Worm (Caenorhabditis elegans) whole organism, late embryonic: ENCODE data around the gene ZK697.1.

ENCODE experiments used
- C08G9.2 ChIP-seq: sonication (generic microtip); optimal IDR thresholded peaks from 2 replicates; lab custom pipeline; 2016; ENCODE audit warnings: mild to moderate bottlenecking, missing genetic modification characterization, moderate library complexity, missing compliant biosample characterization
- K09A11.1 ChIP-seq: sonication (generic microtip); optimal IDR thresholded peaks from 2 replicates; lab custom pipeline; 2017; ENCODE audit warnings: antibody characterized with exemption, mild to moderate bottlenecking, missing genetic modification characterization, missing compliant biosample characterization; ENCODE audit not compliant: insufficient read depth
- T23F11.4 ChIP-seq: fragments of 200-800 bp; sonication (Bioruptor generic); optimal IDR thresholded peaks from 2 replicates; lab custom pipeline; 2018; ENCODE audit warnings: mild to moderate bottlenecking, missing genetic modification characterization, missing compliant biosample characterization
- ahr-1 ChIP-seq: sonication (generic microtip); optimal IDR thresholded peaks from 2 replicates; lab custom pipeline; 2016; ENCODE audit warnings: missing genetic modification characterization, missing compliant biosample characterization
- ama-1 ChIP-seq: fragments of 150-350 bp; optimal IDR thresholded peaks from 2 replicates; lab custom pipeline; 2014
- ceh-14 ChIP-seq: sonication (generic microtip); optimal IDR thresholded peaks from 2 replicates; lab custom pipeline; 2016; ENCODE audit warnings: missing genotype, missing genetic modification characterization, missing compliant biosample characterization
- ceh-18 ChIP-seq: sonication (generic microtip); optimal IDR thresholded peaks from 2 replicates; lab custom pipeline; 2016; ENCODE audit warnings: missing genetic modification characterization, missing compliant biosample characterization
- ceh-30 ChIP-seq: fragments of 150-350 bp; optimal IDR thresholded peaks from 2 replicates; lab custom pipeline; 2014; ENCODE audit warnings: missing biosample characterization, missing genetic modification characterization
- ceh-31 ChIP-seq: sonication (generic microtip); optimal IDR thresholded peaks from 2 replicates; lab custom pipeline; 2016; ENCODE audit warnings: missing genetic modification characterization, missing compliant biosample characterization
- ceh-45 ChIP-seq: fragments of 200-800 bp; sonication (Bioruptor generic); IDR thresholded peaks from 2 replicates; pipeline ENCODE4 v1.3.6; 2022; ENCODE audit warnings: missing genetic modification reagents, missing genetic modification characterization, missing compliant biosample characterization
- ceh-48 ChIP-seq: sonication (generic microtip); optimal IDR thresholded peaks from 2 replicates; lab custom pipeline; 2016; ENCODE audit warnings: missing genetic modification characterization, inconsistent platforms, missing compliant biosample characterization
- dve-1 ChIP-seq: sonication (generic microtip); optimal IDR thresholded peaks from 2 replicates; lab custom pipeline; 2017; ENCODE audit warnings: antibody characterized with exemption, mild to moderate bottlenecking, missing genetic modification characterization, missing compliant biosample characterization
- elt-2 ChIP-seq: sonication (generic microtip); optimal IDR thresholded peaks from 2 replicates; lab custom pipeline; 2016; ENCODE audit warnings: missing genetic modification reagents, missing genetic modification characterization, missing compliant biosample characterization
- ets-4 ChIP-seq: sonication (generic microtip); optimal IDR thresholded peaks from 2 replicates; lab custom pipeline; 2016; ENCODE audit warnings: missing genetic modification characterization, missing compliant biosample characterization
- fkh-10 ChIP-seq: fragments of 150-350 bp; optimal IDR thresholded peaks from 2 replicates; lab custom pipeline; 2014; ENCODE audit warnings: missing biosample characterization, missing genetic modification reagents, missing genetic modification characterization
- fkh-6 ChIP-seq: sonication (generic microtip); optimal IDR thresholded peaks from 2 replicates; lab custom pipeline; 2016; ENCODE audit warnings: missing genetic modification characterization, missing compliant biosample characterization
- hlh-13 ChIP-seq: fragments of 200-800 bp; sonication (Bioruptor generic); optimal IDR thresholded peaks from 2 replicates; lab custom pipeline; 2018; ENCODE audit warnings: mild to moderate bottlenecking, missing genetic modification characterization, missing compliant biosample characterization
- hlh-15 ChIP-seq: sonication (generic microtip); optimal IDR thresholded peaks from 2 replicates; lab custom pipeline; 2016; ENCODE audit warnings: missing genetic modification characterization, missing compliant biosample characterization
- hlh-30 ChIP-seq: sonication (generic microtip); optimal IDR thresholded peaks from 2 replicates; lab custom pipeline; 2017; ENCODE audit warnings: antibody characterized with exemption, missing genetic modification characterization, missing compliant biosample characterization; ENCODE audit not compliant: insufficient read depth
- hlh-8 ChIP-seq: sonication (generic microtip); optimal IDR thresholded peaks from 2 replicates; lab custom pipeline; 2016; ENCODE audit warnings: missing genotype, missing genetic modification characterization, missing compliant biosample characterization
- mec-3 ChIP-seq: sonication (generic microtip); optimal IDR thresholded peaks from 2 replicates; lab custom pipeline; 2016; ENCODE audit warnings: borderline replicate concordance, missing genetic modification characterization, missing compliant biosample characterization
- nhr-11 ChIP-seq: fragments of 150-350 bp; optimal IDR thresholded peaks from 2 replicates; lab custom pipeline; 2014; ENCODE audit warnings: missing biosample characterization, missing genetic modification characterization
- npax-4 ChIP-seq: sonication (generic microtip); optimal IDR thresholded peaks from 2 replicates; lab custom pipeline; 2016; ENCODE audit warnings: missing genetic modification characterization, missing compliant biosample characterization
- odd-2 ChIP-seq: sonication (generic microtip); optimal IDR thresholded peaks from 2 replicates; lab custom pipeline; 2017; ENCODE audit warnings: antibody characterized with exemption, mild to moderate bottlenecking, missing genetic modification characterization, missing compliant biosample characterization
- pax-1 ChIP-seq: fragments of 150-350 bp; optimal IDR thresholded peaks from 2 replicates; lab custom pipeline; 2014; ENCODE audit warnings: missing biosample characterization, missing genetic modification characterization
- pha-2 ChIP-seq: sonication (generic microtip); optimal IDR thresholded peaks from 2 replicates; lab custom pipeline; 2017; ENCODE audit warnings: mild to moderate bottlenecking, missing genetic modification characterization, missing compliant biosample characterization
- pha-4 ChIP-seq: fragments of 150-350 bp; optimal IDR thresholded peaks from 2 replicates; lab custom pipeline; 2018; ENCODE audit warnings: missing biosample characterization, missing genetic modification reagents, missing genetic modification characterization
- ref-2 ChIP-seq: sonication (generic microtip); optimal IDR thresholded peaks from 2 replicates; lab custom pipeline; 2016; ENCODE audit warnings: missing genetic modification characterization, missing compliant biosample characterization
- sox-2 ChIP-seq: fragments of 200-800 bp; sonication (Bioruptor generic); IDR thresholded peaks from 2 replicates; pipeline ENCODE4 v1.3.6; 2022; ENCODE audit warnings: missing genetic modification reagents, missing genetic modification characterization, missing compliant biosample characterization
- sox-4 ChIP-seq: sonication (generic microtip); optimal IDR thresholded peaks from 2 replicates; lab custom pipeline; 2017; ENCODE audit warnings: mild to moderate bottlenecking, missing genetic modification characterization, inconsistent platforms, missing compliant biosample characterization
- unc-3 ChIP-seq, 2 experiments: fragments of 200-800 bp in 1 of 2; sonication (Bioruptor generic) in 1 of 2; sonication (generic microtip) in 1 of 2; conservative IDR thresholded peaks in 1 of 2; optimal IDR thresholded peaks in 1 of 2; 2 replicates each; pipeline versions ENCODE4 v1.3.6 to Lab custom; 2016 to 2022; ENCODE audit warnings: missing compliant biosample characterization in 2 of 2, missing genetic modification characterization in 2 of 2, missing genetic modification reagents in 1 of 2
- unc-42 ChIP-seq: sonication (generic microtip); optimal IDR thresholded peaks from 2 replicates; lab custom pipeline; 2016; ENCODE audit warnings: missing genotype, missing genetic modification characterization, missing compliant biosample characterization
- unc-86 ChIP-seq: sonication (generic microtip); optimal IDR thresholded peaks from 2 replicates; lab custom pipeline; 2016; ENCODE audit warnings: missing genetic modification characterization, missing compliant biosample characterization

Gene ZK697.1

DNA sequence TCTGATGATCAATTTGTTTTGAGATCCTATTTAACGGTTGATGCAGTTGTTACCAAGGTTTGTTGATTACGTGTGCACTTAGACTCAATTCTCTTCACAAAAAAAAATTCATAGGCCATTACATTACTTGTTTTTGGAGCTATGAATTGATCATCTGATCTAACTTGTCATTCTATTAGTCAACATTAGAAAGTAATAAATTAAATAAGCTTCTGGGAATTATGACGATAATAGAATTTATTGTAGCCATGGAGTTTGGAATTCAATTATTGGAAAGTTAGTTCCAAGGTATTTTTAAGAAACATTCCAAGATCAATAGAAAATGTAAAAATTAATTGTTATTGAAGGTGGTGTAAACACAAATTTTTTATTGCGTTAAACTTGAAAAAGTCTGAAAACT, 34.4 kb upstream of the ZK697.1 start:
- TF ChIP-seq ahr-1 (tag; lab: Kevin White, UChicago) (no peak), hlh-8 (tag; lab: Kevin White, UChicago) (no peak), hlh-15 (tag; lab: Kevin White, UChicago) (no peak), ets-4 (tag; lab: Kevin White, UChicago) (no peak), hlh-13 (GFP tag; lab: Kevin White, UChicago) (no peak), hlh-30 (tag; lab: Kevin White, UChicago) (no peak), pha-4 (tag; lab: Kevin White, UChicago) (no peak), fkh-6 (tag; lab: Kevin White, UChicago) (no peak), T23F11.4 (GFP tag; lab: Kevin White, UChicago) (no peak)

DNA sequence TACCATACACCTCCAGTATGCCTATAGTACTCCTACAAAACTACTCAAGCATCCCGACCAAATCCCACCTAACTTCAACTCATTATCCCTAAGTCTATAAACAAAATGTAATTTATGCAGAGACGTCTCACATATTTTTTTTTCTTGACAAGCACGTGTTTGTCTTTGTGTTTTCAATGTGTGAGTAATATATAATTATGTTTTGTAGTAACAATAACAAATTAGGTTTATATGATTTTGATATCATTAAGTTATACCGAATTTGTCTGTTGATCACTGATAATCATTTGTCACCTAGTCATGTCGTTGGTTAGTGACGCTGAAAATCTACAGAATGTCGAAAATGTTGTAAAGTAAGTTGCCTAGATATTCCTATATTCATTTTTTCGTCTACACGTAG, 32.7 kb upstream of the ZK697.1 start, which contains the start of gene srw-102:
TSS of gene srw-102 (plus strand) at position 301 of the 400 bp plus-strand sequence.
- no peak for TF ChIP-seq ama-1 (lab: Kevin White, UChicago)
- no peak for TF ChIP-seq ceh-30 (tag; lab: Kevin White, UChicago)
- no peak for TF ChIP-seq dve-1
- TF ChIP-seq pha-2 (tag; lab: Kevin White, UChicago) = no peak
- no peak for TF ChIP-seq C08G9.2 (tag; lab: Kevin White, UChicago)
- TF ChIP-seq T23F11.4 (GFP tag; lab: Kevin White, UChicago) = no peak
- no peak for TF ChIP-seq unc-86 (tag; lab: Kevin White, UChicago)
- no peak for TF ChIP-seq mec-3
- TF ChIP-seq unc-42 (tag; lab: Kevin White, UChicago) = no peak
- TF ChIP-seq odd-2 (tag; lab: Kevin White, UChicago) = no peak
- no peak for TF ChIP-seq ceh-14 (tag; lab: Kevin White, UChicago)
- TF ChIP-seq ref-2 = no peak
- TF ChIP-seq ceh-48 (tag; lab: Kevin White, UChicago) = no peak
- no peak for TF ChIP-seq ceh-45 (GFP tag; lab: Robert Waterston, UW)
- no peak for TF ChIP-seq ets-4 (tag; lab: Kevin White, UChicago)
- TF ChIP-seq unc-3 (GFP tag; conservative IDR thresholded peaks at IDR 0.05; lab: Robert Waterston, UW) = no peak
- TF ChIP-seq unc-3 (tag; optimal IDR thresholded peaks at IDR 0.05; lab: Kevin White, UChicago) = no peak
- no peak for TF ChIP-seq ceh-31 (tag; lab: Kevin White, UChicago)
- TF ChIP-seq pax-1 (tag; lab: Kevin White, UChicago) = no peak

DNA sequence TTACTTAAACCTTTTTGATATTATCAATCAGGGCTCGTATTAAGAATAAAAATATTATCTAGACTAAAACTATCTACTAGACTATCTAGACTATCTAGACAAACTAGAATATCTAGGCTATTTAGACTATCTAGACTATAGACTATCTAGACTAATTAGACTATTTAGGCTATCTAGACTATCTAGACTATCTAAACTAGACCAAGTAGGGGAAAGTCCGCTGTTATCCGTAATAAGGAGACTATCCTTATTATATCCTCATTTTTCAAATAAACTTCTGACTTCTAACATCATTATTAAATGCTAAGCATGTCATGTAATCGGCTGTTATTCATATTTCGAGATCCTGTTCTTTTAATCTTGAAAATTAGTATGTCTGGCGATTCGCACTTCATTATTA, 30.6 kb upstream of the ZK697.1 start, which contains the start of gene srw-101:
TSS of gene srw-101 (plus strand) at position 301 of the 400 bp plus-strand sequence.
- no peak for TF ChIP-seq ets-4 (tag; lab: Kevin White, UChicago)
- TF ChIP-seq pha-2 (tag; lab: Kevin White, UChicago) = no peak
- TF ChIP-seq sox-2 (GFP tag; lab: Robert Waterston, UW) = no peak
- TF ChIP-seq, all 69 proteins: peak for 0

ce11 chrV:1725353-1725752, 27.2 kb upstream of the ZK697.1 start, which contains the start of gene sri-27:
sri-27 (plus strand) TSS chrV:1725653.
- TF ChIP-seq fkh-10 (GFP tag; lab: Kevin White, UChicago) = no peak
- TF ChIP-seq, all 69 proteins: peak for 0

DNA sequence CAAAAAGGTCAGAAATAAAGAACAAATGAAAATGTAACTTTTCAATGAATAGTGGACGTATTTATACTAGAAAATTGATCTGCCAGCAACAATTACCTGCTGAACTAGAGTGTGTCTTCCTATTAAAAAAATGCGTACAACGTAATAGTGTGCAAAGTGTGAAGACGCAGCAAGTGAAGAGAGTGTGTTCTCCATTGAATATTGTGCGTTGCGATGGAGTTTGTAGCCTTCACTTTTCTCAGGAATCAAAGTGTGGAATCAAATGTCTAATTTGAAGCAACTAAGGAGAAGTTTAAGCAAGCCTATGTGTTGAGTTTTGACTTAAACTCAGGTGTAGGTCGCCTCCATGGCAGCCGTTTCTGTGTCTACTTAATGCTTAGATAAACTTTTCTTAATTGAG, 20.7 kb upstream of the ZK697.1 start, which contains the start of gene gst-21:
TSS of gene gst-21 (minus strand) at position 101 of the 400 bp plus-strand sequence.
- TF ChIP-seq npax-4 (tag; lab: Kevin White, UChicago) (no peak), ceh-18 (tag; lab: Kevin White, UChicago) (no peak), K09A11.1 (no peak), sox-4 (tag; lab: Kevin White, UChicago) (no peak)

ce11 chrV:1734569-1734968, 18.0 kb upstream of the ZK697.1 start, which contains the start of gene str-160:
str-160 (plus strand) TSS chrV:1734869.
- TF ChIP-seq hlh-13 (GFP tag; lab: Kevin White, UChicago) = no peak
- no peak for TF ChIP-seq hlh-30 (tag; lab: Kevin White, UChicago)
- no peak for TF ChIP-seq ceh-30 (tag; lab: Kevin White, UChicago)
- TF ChIP-seq ref-2 = no peak
- no peak for TF ChIP-seq odd-2 (tag; lab: Kevin White, UChicago)
- no peak for TF ChIP-seq nhr-11 (tag; lab: Kevin White, UChicago)
- TF ChIP-seq elt-2 (tag; lab: Kevin White, UChicago) = no peak
